Worm (Caenorhabditis elegans) whole organism, young adult: Measurements from ENCODE around the gene rnp-4.
A peak's percentile ranks its signal among the peaks of the same experiment; 100 is the strongest.

ENCODE experiments used
- B0019.2 ChIP-seq: fragments of 200-800 bp; sonication (Bioruptor generic); conservative IDR thresholded peaks from 2 replicates; pipeline ENCODE4 v1.3.6; 2022; ENCODE audit warnings: missing genetic modification reagents, missing genetic modification characterization, missing compliant biosample characterization
- B0035.1 ChIP-seq: sonication (generic microtip); optimal IDR thresholded peaks from 2 replicates; lab custom pipeline; 2016; ENCODE audit warnings: missing genetic modification characterization, mild to moderate bottlenecking, missing compliant biosample characterization, missing genotype, missing genetic modification reagents
- C17E4.6 ChIP-seq: fragments of 200-800 bp; sonication (Bioruptor generic); IDR thresholded peaks from 2 replicates; pipeline ENCODE4 v1.3.6; 2022; ENCODE audit warnings: missing genetic modification reagents, missing genetic modification characterization, missing compliant biosample characterization
- F23B12.7 ChIP-seq: sonication (generic microtip); optimal IDR thresholded peaks from 2 replicates; lab custom pipeline; 2017; ENCODE audit warnings: missing genetic modification characterization, mild to moderate bottlenecking, missing compliant biosample characterization, antibody characterized with exemption, moderate library complexity; ENCODE audit not compliant: insufficient read depth
- F37B4.10 ChIP-seq: fragments of 200-800 bp; sonication (Bioruptor generic); IDR thresholded peaks from 2 replicates; pipeline ENCODE4 v1.3.6; 2022; ENCODE audit warnings: missing genetic modification characterization, missing compliant biosample characterization
- F49E8.2 ChIP-seq: sonication (generic microtip); optimal IDR thresholded peaks from 3 replicates; lab custom pipeline; 2017; ENCODE audit warnings: missing genetic modification characterization, mild to moderate bottlenecking, missing compliant biosample characterization, antibody characterized with exemption, moderate library complexity; ENCODE audit not compliant: insufficient read depth
- K11D2.4 ChIP-seq: fragments of 200-800 bp; sonication (Bioruptor generic); IDR thresholded peaks from 2 replicates; pipeline ENCODE4 v1.3.6; 2022; ENCODE audit warnings: missing genetic modification reagents, missing genetic modification characterization, missing compliant biosample characterization
- atf-7 ChIP-seq: sonication (generic microtip); optimal IDR thresholded peaks from 2 replicates; lab custom pipeline; 2017; ENCODE audit warnings: mild to moderate bottlenecking, missing genetic modification characterization, missing compliant biosample characterization
- attf-3 ChIP-seq: fragments of 200-800 bp; sonication (Bioruptor generic); conservative IDR thresholded peaks from 2 replicates; pipeline ENCODE4 v1.3.6; 2022; ENCODE audit warnings: missing genetic modification reagents, missing genetic modification characterization, missing compliant biosample characterization
- attf-5 ChIP-seq: fragments of 200-800 bp; sonication (Bioruptor generic); optimal IDR thresholded peaks from 2 replicates; lab custom pipeline; 2018; ENCODE audit warnings: mild to moderate bottlenecking, missing genetic modification characterization, missing compliant biosample characterization
- bed-2 ChIP-seq: fragments of 200-800 bp; sonication (Bioruptor generic); IDR thresholded peaks from 2 replicates; pipeline ENCODE4 v1.3.6; 2022; ENCODE audit warnings: missing genetic modification reagents, missing genetic modification characterization, missing compliant biosample characterization
- cebp-1 ChIP-seq, 2 experiments: fragments of 200-800 bp in 1 of 2; sonication (Bioruptor generic) in 1 of 2; sonication (generic microtip) in 1 of 2; IDR thresholded peaks in 1 of 2; optimal IDR thresholded peaks in 1 of 2; 2 replicates each; pipeline versions ENCODE4 v1.3.6 to Lab custom; 2017 to 2022; ENCODE audit warnings: missing compliant biosample characterization in 2 of 2, missing genetic modification characterization in 2 of 2, mild to moderate bottlenecking in 1 of 2, missing genetic modification reagents in 1 of 2, moderate library complexity in 1 of 2
- ceh-100 ChIP-seq: fragments of 200-800 bp; sonication (Bioruptor generic); IDR thresholded peaks from 2 replicates; pipeline ENCODE4 v1.3.6; 2022; ENCODE audit warnings: missing genetic modification reagents, missing genetic modification characterization, missing compliant biosample characterization
- egl-44 ChIP-seq: fragments of 200-800 bp; sonication (Bioruptor generic); IDR thresholded peaks from 2 replicates; pipeline ENCODE4 v1.3.6; 2022; ENCODE audit warnings: missing genetic modification reagents, missing genetic modification characterization, missing compliant biosample characterization
- ets-4 ChIP-seq: fragments of 200-800 bp; sonication (Bioruptor generic); optimal IDR thresholded peaks from 2 replicates; lab custom pipeline; 2018; ENCODE audit warnings: mild to moderate bottlenecking, missing genetic modification characterization, missing compliant biosample characterization
- him-1 ChIP-seq: sonication (generic microtip); optimal IDR thresholded peaks from 2 replicates; lab custom pipeline; 2016; ENCODE audit warnings: missing genotype, missing genetic modification reagents, missing genetic modification characterization, missing compliant biosample characterization
- hmg-1.2 ChIP-seq: fragments of 200-800 bp; sonication (Bioruptor generic); IDR thresholded peaks from 2 replicates; pipeline ENCODE4 v1.3.6; 2022; ENCODE audit warnings: missing genetic modification reagents, missing genetic modification characterization, missing compliant biosample characterization
- lin-40 ChIP-seq: sonication (generic microtip); optimal IDR thresholded peaks from 2 replicates; lab custom pipeline; 2016; ENCODE audit warnings: missing genetic modification characterization, mild to moderate bottlenecking, missing compliant biosample characterization, missing genotype, missing genetic modification reagents
- lin-54 ChIP-seq: fragments of 200-800 bp; sonication (Bioruptor generic); optimal IDR thresholded peaks from 2 replicates; lab custom pipeline; 2018; ENCODE audit warnings: mild to moderate bottlenecking, missing genetic modification characterization, missing compliant biosample characterization
- lsl-1 ChIP-seq: fragments of 200-800 bp; sonication (Bioruptor generic); optimal IDR thresholded peaks from 2 replicates; lab custom pipeline; 2018; ENCODE audit warnings: mild to moderate bottlenecking, missing genetic modification characterization, moderate library complexity, missing compliant biosample characterization
- madf-3 ChIP-seq: fragments of 200-800 bp; sonication (Bioruptor generic); IDR thresholded peaks from 2 replicates; pipeline ENCODE4 v1.3.6; 2022; ENCODE audit warnings: missing genetic modification reagents, missing genetic modification characterization, missing compliant biosample characterization
- madf-6 ChIP-seq: fragments of 200-800 bp; sonication (Bioruptor generic); IDR thresholded peaks from 2 replicates; pipeline ENCODE4 v1.3.6; 2022; ENCODE audit warnings: missing genetic modification reagents, missing genetic modification characterization, missing compliant biosample characterization
- nfya-1 ChIP-seq: sonication (generic microtip); optimal IDR thresholded peaks from 2 replicates; lab custom pipeline; 2017; ENCODE audit warnings: antibody characterized with exemption, missing compliant biosample characterization, missing genetic modification characterization, borderline replicate concordance; ENCODE audit not compliant: insufficient read depth
- nhr-80 ChIP-seq: sonication (generic microtip); optimal IDR thresholded peaks from 2 replicates; lab custom pipeline; 2016; ENCODE audit warnings: missing genetic modification characterization, missing compliant biosample characterization
- pha-4 ChIP-seq: fragments of 150-350 bp; sonication (generic microtip); optimal IDR thresholded peaks from 2 replicates; lab custom pipeline; 2014; ENCODE audit warnings: missing biosample characterization, missing genetic modification reagents, missing genetic modification characterization
- rpc-1 ChIP-seq, 2 experiments: fragments of 150-350 bp in 1 of 2; sonication (generic microtip) in 1 of 2; optimal IDR thresholded peaks; 2 replicates each; lab custom pipeline; 2014 to 2018; ENCODE audit warnings: missing biosample characterization in 1 of 2, missing genetic modification characterization in 1 of 2, missing genetic modification reagents in 1 of 2, missing genotype in 1 of 2
- snpc-3.4 ChIP-seq: sonication (generic microtip); optimal IDR thresholded peaks from 2 replicates; lab custom pipeline; 2017; ENCODE audit warnings: missing genetic modification characterization, mild to moderate bottlenecking, missing compliant biosample characterization, antibody characterized with exemption, moderate library complexity, missing genotype, missing genetic modification reagents
- snpc-4 ChIP-seq, 5 experiments: fragments of 150-350 bp in 1 of 5; sonication (generic microtip) in 4 of 5; optimal IDR thresholded peaks; 2 replicates each; lab custom pipeline; 2014 to 2018; ENCODE audit warnings: missing genetic modification characterization in 5 of 5, missing biosample characterization in 3 of 5, antibody characterized with exemption in 2 of 5, mild to moderate bottlenecking in 2 of 5, missing compliant biosample characterization in 2 of 5, missing genotype in 2 of 5, moderate library complexity in 2 of 5, missing genetic modification reagents in 1 of 5
- tbp1 ChIP-seq: fragments of 200-800 bp; sonication (Bioruptor generic); optimal IDR thresholded peaks from 2 replicates; lab custom pipeline; 2018; ENCODE audit warnings: mild to moderate bottlenecking, missing genetic modification characterization, missing compliant biosample characterization
- xnd-1 ChIP-seq: sonication (generic microtip); optimal IDR thresholded peaks from 2 replicates; lab custom pipeline; 2016; ENCODE audit warnings: missing genotype, missing genetic modification reagents, missing genetic modification characterization, missing compliant biosample characterization
- zfh-2 ChIP-seq: fragments of 200-800 bp; sonication (Bioruptor generic); conservative IDR thresholded peaks from 2 replicates; pipeline ENCODE4 v1.3.6; 2022; ENCODE audit warnings: missing genetic modification reagents, missing genetic modification characterization, missing compliant biosample characterization
- ztf-25 ChIP-seq: fragments of 200-800 bp; sonication (Bioruptor generic); IDR thresholded peaks from 2 replicates; pipeline ENCODE4 v1.3.6; 2022; ENCODE audit warnings: missing genetic modification reagents, missing genetic modification characterization, missing compliant biosample characterization
- ztf-28 ChIP-seq: fragments of 200-800 bp; sonication (Bioruptor generic); IDR thresholded peaks from 2 replicates; pipeline ENCODE4 v1.3.6; 2022; ENCODE audit warnings: missing genetic modification reagents, missing genetic modification characterization, missing compliant biosample characterization
- ztf-3 ChIP-seq: fragments of 200-800 bp; sonication (Bioruptor generic); optimal IDR thresholded peaks from 2 replicates; lab custom pipeline; 2018; ENCODE audit warnings: mild to moderate bottlenecking, missing genetic modification characterization, missing compliant biosample characterization

rnp-4 gene

ce11 chrIII:4408251-4408650, 2.2 kb downstream of the rnp-4 start, which contains the start of gene gpch-1:
Gene gpch-1 (plus strand): TSS chrIII:4408551.
- no peak for TF ChIP-seq ztf-3
- TF ChIP-seq tbp1: no peak
- TF ChIP-seq madf-3 (GFP tag; lab: Robert Waterston, UW): no peak
- TF ChIP-seq xnd-1 (tag; lab: Kevin White, UChicago): no peak

ce11 chrIII:4412108-4413009, 6.3 kb downstream of the rnp-4 start:
- TF ChIP-seq hmg-1.2 (GFP tag; lab: Robert Waterston, UW) (peak; percentile 45; the same call in 1 of the 2 replicates), C17E4.6 (GFP tag; lab: Robert Waterston, UW) (no peak), nhr-80 (tag; lab: Kevin White, UChicago) (peak; percentile 33), zfh-2 (GFP tag; lab: Robert Waterston, UW) (no peak), him-1 (tag; lab: Kevin White, UChicago) (peak; percentile 40), madf-6 (GFP tag; lab: Robert Waterston, UW) (peak; percentile 48; the same call in 1 of the 2 replicates), attf-5 (GFP tag; lab: Kevin White, UChicago) (peak; percentile 38), egl-44 (GFP tag; lab: Robert Waterston, UW) (no peak), F49E8.2 (no peak), pha-4 (tag; lab: Kevin White, UChicago) (no peak), nfya-1 (tag; lab: Kevin White, UChicago) (no peak), snpc-3.4 (tag; lab: Kevin White, UChicago) (peak; percentile 55), ets-4 (GFP tag; lab: Kevin White, UChicago) (no peak), cebp-1 (GFP tag; IDR thresholded peaks at IDR 0.05; lab: Robert Waterston, UW) (no peak), cebp-1 (tag; optimal IDR thresholded peaks at IDR 0.05; lab: Kevin White, UChicago) (peak; percentile 45), snpc-4 (GFP tag; optimal IDR thresholded peaks at IDR 0.05; lab: Kevin White, UChicago) (no peak), snpc-4 (tag; optimal IDR thresholded peaks at IDR 0.05; lab: Kevin White, UChicago) (peak in 2 of 4 experiments; percentile 3 to 6), K11D2.4 (GFP tag; lab: Robert Waterston, UW) (no peak), bed-2 (GFP tag; lab: Robert Waterston, UW) (no peak), F23B12.7 (tag; lab: Kevin White, UChicago) (peak; percentile 21), ztf-25 (GFP tag; lab: Robert Waterston, UW) (no peak), lin-54 (GFP tag; lab: Kevin White, UChicago) (peak; percentile 23), attf-3 (GFP tag; lab: Robert Waterston, UW) (no peak), B0019.2 (peak; percentile 90), lin-40 (peak; percentile 10), ztf-28 (GFP tag; lab: Robert Waterston, UW) (no peak), lsl-1 (peak; percentile 72), atf-7 (tag; lab: Kevin White, UChicago) (no peak), tbp1 (peak; percentile 30), xnd-1 (tag; lab: Kevin White, UChicago) (peak; percentile 45), F37B4.10 (GFP tag; lab: Robert Waterston, UW) (no peak)

ce11 chrIII:4413099-4413498, 7.0 kb downstream of the rnp-4 start, which contains the start of gene mpc-1:
Gene mpc-1 (plus strand): TSS chrIII:4413457.
- TF ChIP-seq nfya-1 (tag; lab: Kevin White, UChicago): no peak
- peak; percentile 52 for TF ChIP-seq nhr-80 (tag; lab: Kevin White, UChicago)
- no peak for TF ChIP-seq rpc-1 (optimal IDR thresholded peaks at IDR 0.05; lab: Kevin White, UChicago)
- TF ChIP-seq rpc-1 (tag; optimal IDR thresholded peaks at IDR 0.05; lab: Kevin White, UChicago): no peak
- TF ChIP-seq B0035.1 (tag; lab: Kevin White, UChicago): no peak
- TF ChIP-seq ceh-100 (GFP tag; lab: Robert Waterston, UW): no peak
